Worm (Caenorhabditis elegans) whole organism, late embryonic: ENCODE measurements around the gene uncp-18.

Source experiments
- ceh-19 ChIP-seq: fragments of 200-800 bp; sonication (Bioruptor generic); optimal IDR thresholded peaks from 2 replicates; lab custom pipeline; 2018; ENCODE audit warnings: mild to moderate bottlenecking, missing genetic modification characterization, missing compliant biosample characterization
- ceh-34 ChIP-seq: sonication (generic microtip); optimal IDR thresholded peaks from 2 replicates; lab custom pipeline; 2016; ENCODE audit warnings: mild to moderate bottlenecking, missing genetic modification characterization, missing compliant biosample characterization
- dve-1 ChIP-seq: sonication (generic microtip); optimal IDR thresholded peaks from 2 replicates; lab custom pipeline; 2017; ENCODE audit warnings: antibody characterized with exemption, mild to moderate bottlenecking, missing genetic modification characterization, missing compliant biosample characterization
- fkh-6 ChIP-seq: sonication (generic microtip); optimal IDR thresholded peaks from 2 replicates; lab custom pipeline; 2016; ENCODE audit warnings: missing genetic modification characterization, missing compliant biosample characterization
- hlh-13 ChIP-seq: fragments of 200-800 bp; sonication (Bioruptor generic); optimal IDR thresholded peaks from 2 replicates; lab custom pipeline; 2018; ENCODE audit warnings: mild to moderate bottlenecking, missing genetic modification characterization, missing compliant biosample characterization
- hlh-30 ChIP-seq: sonication (generic microtip); optimal IDR thresholded peaks from 2 replicates; lab custom pipeline; 2017; ENCODE audit warnings: antibody characterized with exemption, missing genetic modification characterization, missing compliant biosample characterization; ENCODE audit not compliant: insufficient read depth
- nfya-1 ChIP-seq: sonication (generic microtip); optimal IDR thresholded peaks from 2 replicates; lab custom pipeline; 2017; ENCODE audit warnings: missing genetic modification characterization, mild to moderate bottlenecking, missing compliant biosample characterization, antibody characterized with exemption, moderate library complexity
- pag-3 ChIP-seq: sonication (generic microtip); optimal IDR thresholded peaks from 2 replicates; lab custom pipeline; 2016; ENCODE audit warnings: missing compliant biosample characterization, missing genetic modification characterization, borderline replicate concordance
- pat-9 ChIP-seq: fragments of 200-800 bp; sonication (Bioruptor generic); optimal IDR thresholded peaks from 2 replicates; lab custom pipeline; 2018; ENCODE audit warnings: mild to moderate bottlenecking, missing genetic modification characterization, moderate library complexity, missing compliant biosample characterization
- rnt-1 ChIP-seq: sonication (generic microtip); optimal IDR thresholded peaks from 2 replicates; lab custom pipeline; 2016; ENCODE audit warnings: missing genetic modification characterization, missing compliant biosample characterization
- sox-4 ChIP-seq: sonication (generic microtip); optimal IDR thresholded peaks from 2 replicates; lab custom pipeline; 2017; ENCODE audit warnings: mild to moderate bottlenecking, missing genetic modification characterization, inconsistent platforms, missing compliant biosample characterization
- unc-55 ChIP-seq: sonication (generic microtip); optimal IDR thresholded peaks from 2 replicates; lab custom pipeline; 2017; ENCODE audit warnings: missing biosample characterization, missing genetic modification reagents, missing genetic modification characterization

DNA sequence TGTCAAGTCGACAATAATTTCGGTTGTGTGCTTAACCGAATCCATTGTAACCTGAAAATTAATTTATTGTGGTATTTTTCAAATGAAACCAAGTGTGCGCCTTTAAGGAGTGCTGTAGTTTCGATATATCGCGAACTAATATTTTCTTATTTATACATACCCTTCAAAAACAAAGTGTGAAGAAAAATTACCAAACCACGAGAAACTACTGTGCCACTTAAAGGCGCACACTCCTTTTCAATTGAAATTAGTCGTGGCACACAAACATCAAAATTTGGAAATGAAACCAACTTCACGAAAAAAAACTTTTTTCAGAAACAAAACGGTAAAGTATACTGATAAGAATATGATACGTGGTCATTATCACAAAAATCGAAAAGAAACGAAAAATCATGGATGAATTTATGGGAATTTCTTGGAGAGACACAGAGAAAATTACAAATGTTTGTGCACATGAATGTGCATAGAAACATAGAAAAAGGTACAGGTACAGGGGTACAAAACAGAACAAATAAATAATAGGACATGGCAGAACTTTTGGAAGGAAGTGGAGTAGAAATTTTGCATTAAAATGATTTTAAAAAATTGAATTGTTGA lies 7.1 kb upstream of the uncp-18 start, which contains the start of gene spl-1:
- TF ChIP-seq ceh-19 (no peak), nfya-1 (tag; lab: Kevin White, UChicago) (no peak), dve-1 (tag; lab: Kevin White, UChicago) (no peak), sox-4 (tag; lab: Kevin White, UChicago) (no peak), hlh-30 (tag; lab: Kevin White, UChicago) (no peak), hlh-13 (GFP tag; lab: Kevin White, UChicago) (no peak), pag-3 (tag; lab: Kevin White, UChicago) (no peak), unc-55 (GFP tag; lab: Kevin White, UChicago) (no peak), ceh-34 (tag; lab: Kevin White, UChicago) (no peak), fkh-6 (tag; lab: Kevin White, UChicago) (no peak), pat-9 (tag; lab: Kevin White, UChicago) (no peak), rnt-1 (tag; lab: Kevin White, UChicago) (no peak)
